Fruit fly (Drosophila melanogaster) whole organism, embryonic: ENCODE data around the gene CG13314.

ENCODE experiments used
- Bdp1 ChIP-seq: fragments of 200-800 bp; sonication (Bioruptor generic); optimal IDR thresholded peaks from 3 replicates; lab custom pipeline; 2016; ENCODE audit warnings: missing biosample characterization, missing genetic modification characterization
- Blimp-1 ChIP-seq: fragments of 200-800 bp; sonication (Bioruptor generic); optimal IDR thresholded peaks from 3 replicates; lab custom pipeline; 2018; ENCODE audit warnings: missing biosample characterization, missing genetic modification characterization, mild to moderate bottlenecking, moderate library complexity, missing genetic modification reagents
- BtbVII ChIP-seq: fragments of 200-800 bp; sonication (Bioruptor generic); optimal IDR thresholded peaks from 3 replicates; lab custom pipeline; 2017; ENCODE audit warnings: missing biosample characterization, mild to moderate bottlenecking, missing genetic modification characterization
- CG10209 ChIP-seq: fragments of 200-800 bp; sonication (Bioruptor generic); optimal IDR thresholded peaks from 3 replicates; lab custom pipeline; 2017; ENCODE audit warnings: missing biosample characterization, mild to moderate bottlenecking, missing genetic modification characterization, missing genetic modification reagents
- CG1024 ChIP-seq: fragments of 200-800 bp; sonication (Bioruptor generic); IDR thresholded peaks from 2 replicates; pipeline ENCODE4 v1.3.6; 2022; ENCODE audit warnings: missing biosample characterization, missing genetic modification characterization
- CG11085 ChIP-seq: fragments of 200-800 bp; sonication (Bioruptor generic); IDR thresholded peaks from 2 replicates; pipeline ENCODE4 v1.3.6; 2022; ENCODE audit warnings: missing biosample characterization, missing genetic modification characterization
- CG12071 ChIP-seq: fragments of 200-800 bp; sonication (Bioruptor generic); optimal IDR thresholded peaks from 3 replicates; lab custom pipeline; 2018; ENCODE audit warnings: missing biosample characterization, mild to moderate bottlenecking, missing genetic modification characterization
- CG12104 ChIP-seq: fragments of 200-800 bp; sonication (Bioruptor generic); optimal IDR thresholded peaks from 3 replicates; lab custom pipeline; 2016; ENCODE audit warnings: missing biosample characterization, missing genetic modification characterization
- CG1233 ChIP-seq: fragments of 200-800 bp; sonication (Bioruptor generic); optimal IDR thresholded peaks from 4 replicates; lab custom pipeline; 2018; ENCODE audit warnings: missing biosample characterization, mild to moderate bottlenecking, missing genetic modification characterization
- CG13775 ChIP-seq: fragments of 200-800 bp; sonication (Bioruptor generic); optimal IDR thresholded peaks from 3 replicates; lab custom pipeline; 2017; ENCODE audit warnings: missing biosample characterization, mild to moderate bottlenecking, missing genetic modification characterization
- CG1529 ChIP-seq: fragments of 200-800 bp; sonication (Bioruptor generic); optimal IDR thresholded peaks from 3 replicates; lab custom pipeline; 2018; ENCODE audit warnings: missing biosample characterization, missing genetic modification characterization
- CG17361 ChIP-seq: fragments of 200-800 bp; sonication (Bioruptor generic); IDR thresholded peaks from 3 replicates; pipeline ENCODE4 v1.3.6; 2022; ENCODE audit warnings: missing biosample characterization, missing genetic modification characterization
- CG17385 ChIP-seq: fragments of 200-800 bp; sonication (Bioruptor generic); optimal IDR thresholded peaks from 3 replicates; lab custom pipeline; 2018; ENCODE audit warnings: missing biosample characterization, mild to moderate bottlenecking, missing genetic modification characterization
- CG17568 ChIP-seq: fragments of 200-800 bp; sonication (Bioruptor generic); optimal IDR thresholded peaks from 2 replicates; lab custom pipeline; 2018; ENCODE audit warnings: missing biosample characterization, mild to moderate bottlenecking, missing genetic modification characterization, moderate library complexity
- CG2120 ChIP-seq: fragments of 200-800 bp; sonication (Bioruptor generic); optimal IDR thresholded peaks from 3 replicates; lab custom pipeline; 2016; ENCODE audit warnings: missing biosample characterization, missing genetic modification characterization
- CG2889 ChIP-seq: fragments of 200-800 bp; sonication (Bioruptor generic); IDR thresholded peaks from 3 replicates; pipeline ENCODE4 v1.3.6; 2022; ENCODE audit warnings: missing biosample characterization, missing genetic modification characterization
- CG30403 ChIP-seq: fragments of 200-800 bp; sonication (Bioruptor generic); optimal IDR thresholded peaks from 3 replicates; lab custom pipeline; 2016; ENCODE audit warnings: missing biosample characterization, missing genetic modification characterization
- CG32532 ChIP-seq: fragments of 200-800 bp; sonication (Bioruptor generic); IDR thresholded peaks from 2 replicates; pipeline ENCODE4 v1.3.6; 2022; ENCODE audit warnings: missing biosample characterization, missing genetic modification characterization
- CG6254 ChIP-seq: fragments of 200-800 bp; sonication (Bioruptor generic); optimal IDR thresholded peaks from 3 replicates; lab custom pipeline; 2017; ENCODE audit warnings: mild to moderate bottlenecking, missing biosample characterization, missing genetic modification reagents, missing genetic modification characterization
- CG6654 ChIP-seq: fragments of 200-800 bp; sonication (Bioruptor generic); optimal IDR thresholded peaks from 2 replicates; lab custom pipeline; 2017; ENCODE audit warnings: missing biosample characterization, mild to moderate bottlenecking, missing genetic modification characterization
- CG8944 ChIP-seq: fragments of 200-800 bp; sonication (Bioruptor generic); optimal IDR thresholded peaks from 3 replicates; lab custom pipeline; 2016; ENCODE audit warnings: missing biosample characterization, missing genetic modification characterization
- Camta ChIP-seq: fragments of 200-800 bp; sonication (Bioruptor generic); optimal IDR thresholded peaks from 2 replicates; lab custom pipeline; 2016; ENCODE audit warnings: missing biosample characterization, missing genetic modification characterization
- Dip3 ChIP-seq: fragments of 200-800 bp; sonication (Bioruptor generic); optimal IDR thresholded peaks from 3 replicates; lab custom pipeline; 2016; ENCODE audit warnings: missing biosample characterization, missing genetic modification characterization
- Dll ChIP-seq: fragments of 200-800 bp; sonication (Bioruptor generic); IDR thresholded peaks from 4 replicates; pipeline ENCODE4 v1.3.6; 2022; ENCODE audit warnings: missing biosample characterization, missing genetic modification characterization; ENCODE audit not compliant: partially characterized antibody
- Doc3 ChIP-seq: fragments of 200-800 bp; sonication (Bioruptor generic); IDR thresholded peaks from 3 replicates; pipeline ENCODE4 v1.3.6; 2022; ENCODE audit warnings: missing biosample characterization, missing genetic modification characterization; ENCODE audit not compliant: partially characterized antibody
- E2f2 ChIP-seq: fragments of 200-800 bp; sonication (Bioruptor generic); IDR thresholded peaks from 2 replicates; pipeline ENCODE4 v1.3.6; 2022; ENCODE audit warnings: missing biosample characterization, missing genetic modification characterization
- Hr78 ChIP-seq, 2 experiments: fragments of 200-800 bp in 1 of 2; fragments of >200 bp in 1 of 2; sonication (Bioruptor generic) in 1 of 2; optimal IDR thresholded peaks; 2 replicates each; lab custom pipeline; 2017 to 2019; ENCODE audit warnings: missing biosample characterization in 2 of 2, missing genetic modification characterization in 2 of 2, mild to moderate bottlenecking in 1 of 2, moderate library complexity in 1 of 2
- MBD-R2 ChIP-seq: fragments of 200-800 bp; sonication (Bioruptor generic); IDR thresholded peaks from 2 replicates; pipeline ENCODE4 v1.3.6; 2022; ENCODE audit warnings: missing biosample characterization, missing genetic modification characterization
- NC2β ChIP-seq: fragments of 200-800 bp; sonication (Bioruptor generic); optimal IDR thresholded peaks from 2 replicates; lab custom pipeline; 2016; ENCODE audit warnings: missing biosample characterization, missing genetic modification characterization
- NFAT ChIP-seq: fragments of 200-800 bp; sonication (Bioruptor generic); IDR thresholded peaks from 2 replicates; pipeline ENCODE4 v1.3.6; 2022; ENCODE audit warnings: missing biosample characterization, missing genetic modification characterization
- Nf-YA ChIP-seq: fragments of 200-800 bp; sonication (Bioruptor generic); IDR thresholded peaks from 2 replicates; pipeline ENCODE4 v1.3.6; 2022; ENCODE audit warnings: missing biosample characterization, missing genetic modification characterization
- Ptx1 ChIP-seq: fragments of 200-800 bp; sonication (Bioruptor generic); IDR thresholded peaks from 2 replicates; pipeline ENCODE4 v1.3.6; 2022; ENCODE audit warnings: missing biosample characterization, missing genetic modification characterization
- TFAM ChIP-seq: fragments of 200-800 bp; sonication (Bioruptor generic); optimal IDR thresholded peaks from 2 replicates; lab custom pipeline; 2017; ENCODE audit warnings: missing biosample characterization, missing genetic modification characterization, inconsistent platforms
- YL-1 ChIP-seq: fragments of 200-800 bp; sonication (Bioruptor generic); optimal IDR thresholded peaks from 3 replicates; lab custom pipeline; 2017; ENCODE audit warnings: missing biosample characterization, mild to moderate bottlenecking, missing genetic modification characterization
- bigmax ChIP-seq: fragments of 200-800 bp; sonication (Bioruptor generic); optimal IDR thresholded peaks from 2 replicates; lab custom pipeline; 2018; ENCODE audit warnings: missing biosample characterization, mild to moderate bottlenecking, missing genetic modification characterization
- corto ChIP-seq: fragments of 200-800 bp; sonication (Bioruptor generic); optimal IDR thresholded peaks from 2 replicates; lab custom pipeline; 2016; ENCODE audit warnings: missing biosample characterization, mild to moderate bottlenecking, missing genetic modification characterization, moderate library complexity
- croc ChIP-seq: fragments of 200-800 bp; sonication (Bioruptor generic); conservative IDR thresholded peaks from 3 replicates; pipeline ENCODE4 v1.3.6; 2022; ENCODE audit warnings: missing biosample characterization, missing genetic modification characterization
- cwo ChIP-seq: fragments of 200-800 bp; sonication (Bioruptor generic); optimal IDR thresholded peaks from 3 replicates; lab custom pipeline; 2017; ENCODE audit warnings: missing biosample characterization, missing genetic modification characterization, mild to moderate bottlenecking, moderate library complexity, missing genetic modification reagents
- dpn ChIP-seq, 2 experiments: fragments of 200-800 bp; sonication (Bioruptor generic); optimal IDR thresholded peaks; 3 replicates each; lab custom pipeline; 2016; ENCODE audit warnings: missing biosample characterization in 2 of 2, missing genetic modification characterization in 2 of 2
- ewg ChIP-seq: fragments of 200-800 bp; sonication (Bioruptor generic); optimal IDR thresholded peaks from 3 replicates; lab custom pipeline; 2017; ENCODE audit warnings: mild to moderate bottlenecking, missing biosample characterization, missing genetic modification reagents, missing genetic modification characterization
- kah ChIP-seq: fragments of 200-800 bp; sonication (Bioruptor generic); optimal IDR thresholded peaks from 2 replicates; lab custom pipeline; 2018; ENCODE audit warnings: missing biosample characterization, mild to moderate bottlenecking, missing genetic modification characterization
- lola ChIP-seq, 3 experiments: fragments of >200 bp in 2 of 3; fragments of 200-800 bp in 1 of 3; sonication (Bioruptor generic) in 1 of 3; optimal IDR thresholded peaks; 2 replicates each; lab custom pipeline; 2017 to 2019; ENCODE audit warnings: missing biosample characterization in 3 of 3, missing genetic modification characterization in 3 of 3, mild to moderate bottlenecking in 1 of 3, moderate library complexity in 1 of 3
- luna ChIP-seq: fragments of 200-800 bp; sonication (Bioruptor generic); optimal IDR thresholded peaks from 2 replicates; lab custom pipeline; 2016; ENCODE audit warnings: missing biosample characterization, missing genetic modification characterization
- nerfin-2 ChIP-seq: fragments of 200-800 bp; sonication (Bioruptor generic); IDR thresholded peaks from 2 replicates; pipeline ENCODE4 v1.3.6; 2022; ENCODE audit warnings: missing biosample characterization, missing genetic modification characterization; ENCODE audit not compliant: partially characterized antibody
- oc ChIP-seq: fragments of 200-800 bp; sonication (Bioruptor generic); optimal IDR thresholded peaks from 2 replicates; lab custom pipeline; 2018; ENCODE audit warnings: missing biosample characterization, mild to moderate bottlenecking, missing genetic modification characterization, moderate library complexity
- run ChIP-seq: fragments of 200-800 bp; sonication (Bioruptor generic); optimal IDR thresholded peaks from 3 replicates; lab custom pipeline; 2018; ENCODE audit warnings: missing biosample characterization, mild to moderate bottlenecking, missing genetic modification characterization
- seq ChIP-seq: fragments of 200-800 bp; sonication (Bioruptor generic); IDR thresholded peaks from 2 replicates; pipeline ENCODE4 v1.3.6; 2022; ENCODE audit warnings: missing biosample characterization, missing genetic modification characterization
- tll ChIP-seq, 2 experiments: fragments of 200-800 bp in 1 of 2; fragments of >200 bp in 1 of 2; sonication (Bioruptor generic) in 1 of 2; optimal IDR thresholded peaks; 2 replicates each; lab custom pipeline; 2017 to 2019; ENCODE audit warnings: missing biosample characterization in 2 of 2, missing genetic modification characterization in 2 of 2, mild to moderate bottlenecking in 1 of 2, moderate library complexity in 1 of 2
- zf30C ChIP-seq: fragments of 200-800 bp; sonication (Bioruptor generic); optimal IDR thresholded peaks from 3 replicates; lab custom pipeline; 2018; ENCODE audit warnings: missing biosample characterization, mild to moderate bottlenecking, missing genetic modification characterization

The CG13314 gene

DNA sequence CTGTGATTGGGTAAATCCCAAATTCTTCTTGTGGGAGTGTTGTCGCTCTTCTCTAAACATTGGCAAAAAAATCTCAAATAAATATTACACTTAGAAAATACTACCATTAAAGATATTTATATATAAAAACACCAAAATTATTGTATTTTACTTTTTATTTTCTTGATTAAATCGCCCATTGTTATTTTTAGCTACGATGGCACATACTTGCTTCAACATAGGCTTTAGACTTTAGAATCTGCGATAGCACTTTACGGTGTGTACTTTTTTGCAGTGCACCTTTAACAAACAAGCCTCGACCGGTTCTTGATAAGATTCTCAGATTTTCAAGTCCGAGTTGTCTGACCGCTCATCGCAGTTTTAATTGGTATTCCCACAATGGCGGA lies 27.0 kb upstream of the CG13314 start, which contains the start of gene GNBP3 (continued):
- TF ChIP-seq CG12071 (GFP tag; lab: Kevin White, UChicago): peak; percentile 63
- peak; percentile 55; the same call in 1 of the 2 replicates for TF ChIP-seq Nf-YA (GFP tag; lab: Robert Waterston, UW)
- TF ChIP-seq Hr78 (GFP tag; optimal IDR thresholded peaks at IDR 0.05; lab: Kevin White, UChicago): peak in 1 of 2 experiments; percentile 12
- no peak for TF ChIP-seq oc
- TF ChIP-seq tll (GFP tag; optimal IDR thresholded peaks at IDR 0.05; lab: Kevin White, UChicago): peak in 1 of 2 experiments; percentile 1
- peak; percentile 17; the same call in 1 of the 2 replicates for TF ChIP-seq MBD-R2 (GFP tag; lab: Robert Waterston, UW)
- TF ChIP-seq CG13775: peak; percentile 49
- TF ChIP-seq Blimp-1 (GFP tag; lab: Kevin White, UChicago): peak; percentile 75
- TF ChIP-seq NC2β (GFP tag; lab: Kevin White, UChicago): no peak
- TF ChIP-seq kah (GFP tag; lab: Kevin White, UChicago): no peak
- 0 out of 2 replicates have a peak, but pooled peaks have one; percentile 11 for TF ChIP-seq NFAT
- peak; percentile 64 for TF ChIP-seq CG6254 (GFP tag; lab: Kevin White, UChicago)
- peak; percentile 22 for TF ChIP-seq CG12104 (GFP tag; lab: Kevin White, UChicago)
- no peak for TF ChIP-seq Doc3
- TF ChIP-seq BtbVII (GFP tag; lab: Kevin White, UChicago): peak; percentile 86
- TF ChIP-seq zf30C (GFP tag; lab: Kevin White, UChicago): peak; percentile 88
- peak; percentile 16 for TF ChIP-seq CG17385
- TF ChIP-seq Dll (GFP tag; lab: Robert Waterston, UW): no peak
- 0 out of 2 replicates have a peak, but pooled peaks have one; percentile 25 for TF ChIP-seq CG1024 (GFP tag; lab: Robert Waterston, UW)
- peak; percentile 92 for TF ChIP-seq corto
- TF ChIP-seq croc (GFP tag; lab: Robert Waterston, UW): peak; percentile 65
- TF ChIP-seq bigmax (GFP tag; lab: Kevin White, UChicago): peak; percentile 48
- TF ChIP-seq ewg (GFP tag; lab: Kevin White, UChicago): no peak
- peak; percentile 56; the same call in 2 of the 3 replicates for TF ChIP-seq CG17361
- TF ChIP-seq cwo (GFP tag; lab: Kevin White, UChicago): peak; percentile 33
- TF ChIP-seq lola (GFP tag; optimal IDR thresholded peaks at IDR 0.05; lab: Kevin White, UChicago): peak in 1 of 3 experiments; percentile 54
- TF ChIP-seq CG32532 (GFP tag; lab: Robert Waterston, UW): peak; percentile 69
- no peak for TF ChIP-seq TFAM (GFP tag; lab: Kevin White, UChicago)
- TF ChIP-seq luna (GFP tag; lab: Kevin White, UChicago): no peak
- TF ChIP-seq nerfin-2: no peak
- TF ChIP-seq seq (GFP tag; lab: Robert Waterston, UW): no peak
- TF ChIP-seq E2f2 (GFP tag; lab: Robert Waterston, UW): 0 out of 2 replicates have a peak, but pooled peaks have one; percentile 8
- no peak for TF ChIP-seq Bdp1 (GFP tag; lab: Kevin White, UChicago)
- no peak for TF ChIP-seq Dip3 (GFP tag; lab: Kevin White, UChicago)
- peak; percentile 48 for TF ChIP-seq Ptx1 (GFP tag; lab: Robert Waterston, UW)
- 0 out of 2 replicates have a peak, but pooled peaks have one; percentile 51 for TF ChIP-seq CG11085 (GFP tag; lab: Robert Waterston, UW)
- peak; percentile 51 for TF ChIP-seq Camta (GFP tag; lab: Kevin White, UChicago)
- no peak for TF ChIP-seq CG1529 (GFP tag; lab: Kevin White, UChicago)
- TF ChIP-seq run: no peak
- TF ChIP-seq CG30403 (GFP tag; lab: Kevin White, UChicago): peak; percentile 62
- TF ChIP-seq CG6654 (GFP tag; lab: Kevin White, UChicago): peak; percentile 32
- TF ChIP-seq CG2889: no peak
- TF ChIP-seq CG8944 (GFP tag; lab: Kevin White, UChicago): no peak
- peak; percentile 44 for TF ChIP-seq CG10209 (GFP tag; lab: Kevin White, UChicago)
- no peak for TF ChIP-seq YL-1
- peak; percentile 69 for TF ChIP-seq CG2120 (GFP tag; lab: Kevin White, UChicago)
- no peak for TF ChIP-seq CG17568 (GFP tag; lab: Kevin White, UChicago)
- peak; percentile 83 for TF ChIP-seq CG1233
- TF ChIP-seq dpn (GFP tag; optimal IDR thresholded peaks at IDR 0.05; lab: Kevin White, UChicago): peak; percentile 31 to 38
